Fruit fly (Drosophila melanogaster) whole organism, prepupa: ENCODE data around the gene sa.

ENCODE experiments used
- Blimp-1 ChIP-seq: fragments of 200-800 bp; sonication (Bioruptor generic); optimal IDR thresholded peaks from 3 replicates; lab custom pipeline; 2017; ENCODE audit warnings: missing biosample characterization, missing genetic modification characterization, mild to moderate bottlenecking, moderate library complexity, missing genetic modification reagents
- CG10669 ChIP-seq: fragments of 200-800 bp; sonication (Bioruptor generic); optimal IDR thresholded peaks from 3 replicates; lab custom pipeline; 2018; ENCODE audit warnings: missing biosample characterization, mild to moderate bottlenecking, missing genetic modification characterization, moderate library complexity
- CG11294 ChIP-seq: fragments of 200-800 bp; sonication (Bioruptor generic); IDR thresholded peaks from 2 replicates; pipeline ENCODE4 v1.3.6; 2022; ENCODE audit warnings: missing biosample characterization, missing genetic modification characterization
- CG11762 ChIP-seq: fragments of 200-800 bp; sonication (Bioruptor generic); optimal IDR thresholded peaks from 3 replicates; lab custom pipeline; 2016; ENCODE audit warnings: missing biosample characterization, missing genetic modification characterization; ENCODE audit not compliant: insufficient read depth
- CG11902 ChIP-seq: fragments of 200-800 bp; sonication (Bioruptor generic); optimal IDR thresholded peaks from 3 replicates; lab custom pipeline; 2016; ENCODE audit warnings: missing biosample characterization, missing genetic modification characterization
- CG15336 ChIP-seq: fragments of 200-800 bp; sonication (Bioruptor generic); IDR thresholded peaks from 2 replicates; pipeline ENCODE4 v1.3.6; 2022; ENCODE audit warnings: missing biosample characterization, missing genetic modification characterization
- CG1621 ChIP-seq: fragments of 200-800 bp; sonication (Bioruptor generic); optimal IDR thresholded peaks from 3 replicates; lab custom pipeline; 2018; ENCODE audit warnings: missing biosample characterization, mild to moderate bottlenecking, missing genetic modification characterization
- CG32006 ChIP-seq: fragments of 200-800 bp; sonication (Bioruptor generic); optimal IDR thresholded peaks from 3 replicates; lab custom pipeline; 2017; ENCODE audit warnings: missing biosample characterization, mild to moderate bottlenecking, missing genetic modification characterization
- CG6276 ChIP-seq: fragments of 200-800 bp; sonication (Bioruptor generic); optimal IDR thresholded peaks from 2 replicates; lab custom pipeline; 2017; ENCODE audit warnings: missing biosample characterization, mild to moderate bottlenecking, missing genetic modification characterization
- CG6808 ChIP-seq: fragments of 200-800 bp; sonication (Bioruptor generic); optimal IDR thresholded peaks from 3 replicates; lab custom pipeline; 2017; ENCODE audit warnings: missing biosample characterization, missing genetic modification characterization, mild to moderate bottlenecking, moderate library complexity, missing genetic modification reagents
- CG7368 ChIP-seq: fragments of 200-800 bp; sonication (Bioruptor generic); optimal IDR thresholded peaks from 3 replicates; lab custom pipeline; 2016; ENCODE audit warnings: missing biosample characterization, missing genetic modification characterization
- Eip75B ChIP-seq: fragments of 200-800 bp; sonication (Bioruptor generic); optimal IDR thresholded peaks from 3 replicates; lab custom pipeline; 2016; ENCODE audit warnings: missing biosample characterization, missing genetic modification characterization
- Eip78C ChIP-seq: fragments of 200-800 bp; sonication (Bioruptor generic); peaks from one replicate; lab custom pipeline; 2016; ENCODE audit warnings: missing biosample characterization, missing genetic modification characterization
- Ets96B ChIP-seq: fragments of 200-800 bp; optimal IDR thresholded peaks from 2 replicates; lab custom pipeline; 2019; ENCODE audit warnings: missing biosample characterization, mild to moderate bottlenecking, missing genetic modification characterization, moderate library complexity
- Gug ChIP-seq: fragments of 200-800 bp; sonication (Bioruptor generic); IDR thresholded peaks from 2 replicates; pipeline ENCODE4 v1.3.6; 2022; ENCODE audit warnings: missing biosample characterization, missing genetic modification characterization
- Hr38 ChIP-seq: sonication (Bioruptor generic); optimal IDR thresholded peaks from 2 replicates; lab custom pipeline; 2016; ENCODE audit warnings: missing biosample characterization, missing genetic modification characterization
- Hr4 ChIP-seq: fragments of 200-800 bp; sonication (Bioruptor generic); optimal IDR thresholded peaks from 3 replicates; lab custom pipeline; 2016; ENCODE audit warnings: missing biosample characterization, missing genetic modification characterization
- Lpt ChIP-seq: fragments of 200-800 bp; sonication (Bioruptor generic); optimal IDR thresholded peaks from 3 replicates; lab custom pipeline; 2016; ENCODE audit warnings: missing biosample characterization, missing genetic modification characterization
- Met ChIP-seq: fragments of 200-800 bp; sonication (Bioruptor generic); optimal IDR thresholded peaks from 3 replicates; lab custom pipeline; 2016; ENCODE audit warnings: missing biosample characterization, missing genetic modification characterization
- OdsH ChIP-seq: fragments of 200-800 bp; sonication (Bioruptor generic); optimal IDR thresholded peaks from 3 replicates; lab custom pipeline; 2016; ENCODE audit warnings: missing biosample characterization, missing genetic modification characterization
- Smox ChIP-seq: fragments of 200-800 bp; sonication (Bioruptor generic); optimal IDR thresholded peaks from 3 replicates; lab custom pipeline; 2016; ENCODE audit warnings: missing biosample characterization, missing genetic modification characterization
- Sox102F ChIP-seq: fragments of 200-800 bp; sonication (Bioruptor generic); optimal IDR thresholded peaks from 2 replicates; lab custom pipeline; 2016; ENCODE audit warnings: missing biosample characterization, mild to moderate bottlenecking, missing genetic modification characterization
- achi ChIP-seq: fragments of 200-800 bp; sonication (Bioruptor generic); optimal IDR thresholded peaks from 3 replicates; lab custom pipeline; 2016; ENCODE audit warnings: missing biosample characterization, missing genetic modification characterization
- acj6 ChIP-seq: fragments of 200-800 bp; sonication (Bioruptor generic); optimal IDR thresholded peaks from 3 replicates; lab custom pipeline; 2016; ENCODE audit warnings: missing biosample characterization, missing genetic modification characterization
- cyc ChIP-seq: fragments of 200-800 bp; sonication (Bioruptor generic); optimal IDR thresholded peaks from 3 replicates; lab custom pipeline; 2016; ENCODE audit warnings: missing biosample characterization, missing genetic modification characterization
- dac ChIP-seq: fragments of 200-800 bp; sonication (Bioruptor generic); optimal IDR thresholded peaks from 2 replicates; lab custom pipeline; 2017; ENCODE audit warnings: missing biosample characterization, mild to moderate bottlenecking, missing genetic modification characterization
- dsx ChIP-seq: fragments of 200-800 bp; optimal IDR thresholded peaks from 3 replicates; lab custom pipeline; 2019; ENCODE audit warnings: missing biosample characterization, mild to moderate bottlenecking, missing genetic modification characterization, moderate library complexity; ENCODE audit not compliant: poor library complexity, severe bottlenecking
- eg ChIP-seq: fragments of 200-800 bp; sonication (Bioruptor generic); IDR thresholded peaks from 3 replicates; pipeline ENCODE4 v1.3.6; 2022; ENCODE audit warnings: missing biosample characterization, missing genetic modification characterization
- esn ChIP-seq: fragments of 200-800 bp; sonication (Bioruptor generic); optimal IDR thresholded peaks from 2 replicates; lab custom pipeline; 2016; ENCODE audit warnings: missing biosample characterization, mild to moderate bottlenecking, missing genetic modification characterization, moderate library complexity
- lz ChIP-seq: fragments of 200-800 bp; sonication (Bioruptor generic); optimal IDR thresholded peaks from 3 replicates; lab custom pipeline; 2016; ENCODE audit warnings: missing biosample characterization, missing genetic modification characterization
- net ChIP-seq: fragments of 200-800 bp; sonication (Bioruptor generic); optimal IDR thresholded peaks from 3 replicates; lab custom pipeline; 2016; ENCODE audit warnings: missing biosample characterization, missing genetic modification characterization
- pdm3 ChIP-seq: fragments of 200-800 bp; sonication (Bioruptor generic); optimal IDR thresholded peaks from 3 replicates; lab custom pipeline; 2016; ENCODE audit warnings: missing biosample characterization, missing genetic modification characterization
- salr ChIP-seq, 2 experiments: fragments of 200-800 bp; sonication (Bioruptor generic); optimal IDR thresholded peaks; 3 replicates each; lab custom pipeline; 2016 to 2018; ENCODE audit warnings: missing biosample characterization in 2 of 2, missing genetic modification characterization in 2 of 2, mild to moderate bottlenecking in 1 of 2
- spab ChIP-seq: fragments of 200-800 bp; sonication (Bioruptor generic); optimal IDR thresholded peaks from 2 replicates; lab custom pipeline; 2017; ENCODE audit warnings: missing biosample characterization, mild to moderate bottlenecking, missing genetic modification characterization, missing genetic modification reagents
- ss ChIP-seq, 2 experiments: fragments of 200-800 bp; sonication (Bioruptor generic); optimal IDR thresholded peaks; 2 replicates in 1 of 2; 3 replicates in 1 of 2; lab custom pipeline; 2017 to 2018; ENCODE audit warnings: mild to moderate bottlenecking in 2 of 2, missing biosample characterization in 2 of 2, missing genetic modification characterization in 2 of 2, moderate library complexity in 1 of 2

sa gene

dm6 chr3L:21363926-21364537 is 42.5 kb downstream of the sa start:
- TF ChIP-seq spab (peak; percentile 44), Hr4 (GFP tag; lab: Kevin White, UChicago) (peak; percentile 70), lz (GFP tag; lab: Kevin White, UChicago) (no peak), pdm3 (peak; percentile 29), CG11294 (GFP tag; lab: Robert Waterston, UW) (peak; percentile 71; the same call in 1 of the 2 replicates), Gug (GFP tag; lab: Robert Waterston, UW) (peak; percentile 85), Met (no peak), ss (GFP tag; optimal IDR thresholded peaks at IDR 0.05; lab: Kevin White, UChicago) (no peak), net (GFP tag; lab: Kevin White, UChicago) (peak; percentile 12), CG10669 (peak; percentile 6), CG1621 (tag; lab: Kevin White, UChicago) (no peak), OdsH (GFP tag; lab: Kevin White, UChicago) (peak; percentile 11), CG32006 (GFP tag; lab: Kevin White, UChicago) (peak; percentile 56), Eip75B (GFP tag; lab: Kevin White, UChicago) (peak; percentile 1), achi (GFP tag; lab: Kevin White, UChicago) (peak; percentile 11), acj6 (peak; percentile 11), eg (GFP tag; lab: Robert Waterston, UW) (peak; percentile 85), Lpt (GFP tag; lab: Kevin White, UChicago) (peak; percentile 82), CG6276 (peak; percentile 35), Eip78C (GFP tag; lab: Kevin White, UChicago) (peak; percentile 54), cyc (no peak)

- TF ChIP-seq esn (GFP tag; lab: Kevin White, UChicago) (no peak), Hr38 (no peak), CG11902 (no peak), Sox102F (no peak), CG10669 (no peak), Ets96B (tag; lab: Kevin White, UChicago) (no peak), dsx (GFP tag; lab: Kevin White, UChicago) (no peak), Gug (GFP tag; lab: Robert Waterston, UW) (no peak), Smox (GFP tag; lab: Kevin White, UChicago) (no peak)
Measured at dm6 chr3L:21359879-21360278, 46.7 kb downstream of the sa start, which contains the start of gene CG32440. Gene CG32440, plus strand, starts transcription at chr3L:21360179.

DNA sequence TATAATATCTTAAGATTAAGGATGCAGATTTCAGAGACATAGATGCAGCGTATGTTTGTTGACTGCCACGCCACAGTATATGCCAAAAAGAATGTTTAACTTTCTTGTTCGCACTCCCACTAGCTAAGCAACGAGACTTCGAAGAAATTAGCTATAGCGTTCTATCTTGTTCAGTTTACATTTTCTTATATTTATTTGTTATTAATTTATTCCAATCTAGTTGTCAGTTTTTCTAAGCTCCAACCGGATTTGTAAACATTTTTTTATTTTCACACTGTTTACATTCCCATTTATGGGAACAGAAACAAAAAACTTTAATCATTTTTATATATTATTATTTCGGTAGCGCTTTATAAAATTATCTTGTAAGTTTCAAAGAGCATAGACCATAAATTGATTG is 49.2 kb downstream of the sa start, which contains the start of gene CG32437:
TSS of gene CG32437 (plus strand) at position 301 of the 400 bp plus-strand sequence.
- TF ChIP-seq dac (no peak), Met (no peak), Blimp-1 (GFP tag; lab: Kevin White, UChicago) (no peak), Smox (GFP tag; lab: Kevin White, UChicago) (no peak)

dm6 chr3L:21356395-21356794 is 50.1 kb downstream of the sa start, which contains the start of gene CG12971:
Gene CG12971, minus strand, starts transcription at chr3L:21356495.
- TF ChIP-seq CG6808 (GFP tag; lab: Kevin White, UChicago) (no peak), OdsH (GFP tag; lab: Kevin White, UChicago) (no peak), dac (no peak), CG11762 (GFP tag; lab: Kevin White, UChicago) (no peak), Blimp-1 (GFP tag; lab: Kevin White, UChicago) (no peak), CG15336 (no peak), CG11294 (GFP tag; lab: Robert Waterston, UW) (no peak), spab (no peak), salr (GFP tag; optimal IDR thresholded peaks at IDR 0.05; lab: Kevin White, UChicago) (no peak), acj6 (no peak), esn (GFP tag; lab: Kevin White, UChicago) (no peak), CG11902 (no peak), CG7368 (GFP tag; lab: Kevin White, UChicago) (no peak)
- TF ChIP-seq, all 60 proteins: peak for 0
